Worm (Caenorhabditis elegans) whole organism, L3 larva: ENCODE results near the gene srt-34.

Experiments used
- R02D3.7 ChIP-seq: fragments of 150-350 bp; optimal IDR thresholded peaks from 2 replicates; lab custom pipeline; 2014; ENCODE audit warnings: missing biosample characterization, missing genetic modification characterization
- ZK546.5 ChIP-seq: sonication (generic microtip); optimal IDR thresholded peaks from 2 replicates; lab custom pipeline; 2017; ENCODE audit warnings: missing biosample characterization, missing genetic modification characterization
- aly-2 ChIP-seq: fragments of 150-350 bp; optimal IDR thresholded peaks from 2 replicates; lab custom pipeline; 2014; ENCODE audit warnings: missing biosample characterization, missing genetic modification characterization
- ama-1 ChIP-seq: fragments of 150-350 bp; optimal IDR thresholded peaks from 2 replicates; lab custom pipeline; 2018
- ceh-16 ChIP-seq: sonication (generic microtip); optimal IDR thresholded peaks from 2 replicates; lab custom pipeline; 2017; ENCODE audit warnings: missing biosample characterization, missing genetic modification characterization
- ceh-28 ChIP-seq: fragments of 150-350 bp; optimal IDR thresholded peaks from 2 replicates; lab custom pipeline; 2014; ENCODE audit warnings: missing biosample characterization, missing genetic modification reagents, missing genetic modification characterization
- ceh-82 ChIP-seq: fragments of 150-350 bp; optimal IDR thresholded peaks from 2 replicates; lab custom pipeline; 2014; ENCODE audit warnings: missing biosample characterization, missing genetic modification characterization
- egl-27 ChIP-seq: sonication (generic microtip); optimal IDR thresholded peaks from 4 replicates; lab custom pipeline; 2017; ENCODE audit warnings: missing biosample characterization, missing genetic modification reagents, missing genetic modification characterization
- egl-5 ChIP-seq: fragments of 150-350 bp; optimal IDR thresholded peaks from 2 replicates; lab custom pipeline; 2017; ENCODE audit warnings: missing biosample characterization, missing genetic modification reagents, missing genetic modification characterization, inconsistent platforms
- elt-1 ChIP-seq: fragments of 150-350 bp; optimal IDR thresholded peaks from 2 replicates; lab custom pipeline; 2014; ENCODE audit warnings: missing biosample characterization, missing genetic modification characterization
- elt-2 ChIP-seq: sonication (generic microtip); optimal IDR thresholded peaks from 2 replicates; lab custom pipeline; 2016; ENCODE audit warnings: missing genetic modification reagents, mild to moderate bottlenecking, missing genetic modification characterization, missing compliant biosample characterization
- elt-3 ChIP-seq, 3 experiments: fragments of 150-350 bp in 1 of 3; sonication (generic microtip) in 2 of 3; optimal IDR thresholded peaks; 2 replicates in 2 of 3; 4 replicates in 1 of 3; lab custom pipeline; 2014 to 2017; ENCODE audit warnings: missing biosample characterization in 3 of 3, missing genetic modification characterization in 3 of 3
- fkh-10 ChIP-seq: sonication (generic microtip); optimal IDR thresholded peaks from 2 replicates; lab custom pipeline; 2017; ENCODE audit warnings: missing biosample characterization, missing genetic modification reagents, missing genetic modification characterization
- fkh-2 ChIP-seq: fragments of 150-350 bp; optimal IDR thresholded peaks from 2 replicates; lab custom pipeline; 2014; ENCODE audit warnings: missing biosample characterization, missing genetic modification reagents, missing genetic modification characterization
- fos-1 ChIP-seq: fragments of 150-350 bp; optimal IDR thresholded peaks from 2 replicates; lab custom pipeline; 2014; ENCODE audit warnings: missing biosample characterization, missing genetic modification characterization
- hmg-11 ChIP-seq: sonication (generic microtip); optimal IDR thresholded peaks from 2 replicates; lab custom pipeline; 2016; ENCODE audit warnings: missing genetic modification characterization, missing compliant biosample characterization
- jun-1 ChIP-seq: fragments of 150-350 bp; optimal IDR thresholded peaks from 2 replicates; lab custom pipeline; 2014; ENCODE audit warnings: missing biosample characterization, missing genetic modification reagents, missing genetic modification characterization
- lin-15B ChIP-seq: fragments of 150-350 bp; optimal IDR thresholded peaks from 2 replicates; lab custom pipeline; 2014; ENCODE audit warnings: missing biosample characterization, missing genetic modification characterization
- lin-39 ChIP-seq: fragments of 150-350 bp; optimal IDR thresholded peaks from 2 replicates; lab custom pipeline; 2018; ENCODE audit warnings: missing biosample characterization, missing genetic modification reagents, missing genetic modification characterization
- lsy-12 ChIP-seq: sonication (generic microtip); optimal IDR thresholded peaks from 2 replicates; lab custom pipeline; 2016; ENCODE audit warnings: mild to moderate bottlenecking, missing genetic modification characterization, missing compliant biosample characterization
- nhr-12 ChIP-seq: fragments of 150-350 bp; optimal IDR thresholded peaks from 2 replicates; lab custom pipeline; 2014; ENCODE audit warnings: missing biosample characterization, missing genetic modification characterization
- nhr-23 ChIP-seq: fragments of 150-350 bp; optimal IDR thresholded peaks from 2 replicates; lab custom pipeline; 2014; ENCODE audit warnings: missing biosample characterization, missing genetic modification reagents, missing genetic modification characterization
- nhr-237 ChIP-seq: fragments of 150-350 bp; optimal IDR thresholded peaks from 2 replicates; lab custom pipeline; 2014; ENCODE audit warnings: missing biosample characterization, missing genetic modification characterization
- nhr-25 ChIP-seq: sonication (generic microtip); optimal IDR thresholded peaks from 2 replicates; lab custom pipeline; 2017; ENCODE audit warnings: missing biosample characterization, missing genetic modification characterization
- nhr-28 ChIP-seq: fragments of 150-350 bp; optimal IDR thresholded peaks from 2 replicates; lab custom pipeline; 2014; ENCODE audit warnings: missing biosample characterization, missing genetic modification characterization
- nhr-43 ChIP-seq: sonication (generic microtip); optimal IDR thresholded peaks from 2 replicates; lab custom pipeline; 2016; ENCODE audit warnings: mild to moderate bottlenecking, missing genetic modification characterization, missing compliant biosample characterization; ENCODE audit not compliant: poor library complexity, severe bottlenecking
- nhr-76 ChIP-seq: fragments of 150-350 bp; sonication (generic microtip); optimal IDR thresholded peaks from 5 replicates; lab custom pipeline; 2014; ENCODE audit warnings: missing biosample characterization, missing genetic modification characterization
- nhr-77 ChIP-seq: fragments of 150-350 bp; optimal IDR thresholded peaks from 2 replicates; lab custom pipeline; 2014; ENCODE audit warnings: missing biosample characterization, missing genetic modification characterization
- pha-4 ChIP-seq: fragments of 150-350 bp; optimal IDR thresholded peaks from 2 replicates; lab custom pipeline; 2014; ENCODE audit warnings: missing biosample characterization, missing genetic modification reagents, missing genetic modification characterization
- skn-1 ChIP-seq: fragments of 150-350 bp; optimal IDR thresholded peaks from 2 replicates; lab custom pipeline; 2014; ENCODE audit warnings: missing biosample characterization, missing genetic modification characterization
- tbx-2 ChIP-seq: sonication (generic microtip); optimal IDR thresholded peaks from 2 replicates; lab custom pipeline; 2016; ENCODE audit warnings: mild to moderate bottlenecking, missing genetic modification characterization, missing compliant biosample characterization
- unc-62 ChIP-seq: fragments of 150-350 bp; sonication (generic microtip); optimal IDR thresholded peaks from 4 replicates; lab custom pipeline; 2014; ENCODE audit warnings: missing biosample characterization, missing genetic modification reagents, missing genetic modification characterization
- zag-1 ChIP-seq: fragments of 150-350 bp; optimal IDR thresholded peaks from 2 replicates; lab custom pipeline; 2014; ENCODE audit warnings: missing biosample characterization, missing genetic modification characterization
- ztf-11 ChIP-seq: fragments of 150-350 bp; optimal IDR thresholded peaks from 2 replicates; lab custom pipeline; 2014; ENCODE audit warnings: missing biosample characterization, missing genetic modification characterization

The srt-34 gene

DNA sequence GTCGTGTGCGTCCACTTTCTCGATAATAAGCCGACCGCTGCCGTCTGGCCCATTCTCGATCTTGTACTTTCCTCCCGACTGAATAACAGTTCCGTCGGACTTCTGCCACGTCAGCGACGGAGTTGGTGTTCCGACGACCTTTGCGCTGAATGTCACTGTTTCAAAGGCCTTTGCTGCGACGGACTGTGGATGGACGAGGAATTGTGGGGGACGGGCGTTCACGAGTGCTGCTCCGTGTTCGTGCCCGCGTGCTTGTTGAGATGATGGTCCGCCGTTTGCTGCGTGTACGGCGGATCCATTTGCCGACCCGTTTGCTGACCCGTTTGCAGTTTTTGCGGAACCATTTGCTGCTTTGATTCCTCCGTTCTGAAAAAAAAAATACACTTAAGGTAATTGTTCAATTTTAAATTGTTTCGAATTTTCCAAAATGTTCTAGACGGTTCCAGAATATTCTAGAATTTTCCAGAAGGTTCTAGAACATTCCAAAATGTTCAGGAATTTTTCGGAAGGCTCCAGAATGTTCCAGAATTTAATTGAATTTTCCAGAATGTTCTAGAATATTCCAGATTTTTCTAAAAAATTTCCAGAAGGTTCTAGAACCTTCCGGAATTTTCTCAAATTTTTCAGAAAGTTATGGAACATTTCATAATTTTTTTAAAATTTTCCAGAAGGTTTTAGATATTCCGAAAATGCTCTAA, 18.7 kb downstream of the srt-34 start:
- TF ChIP-seq fkh-10 (GFP tag; lab: Kevin White, UChicago): no peak
- TF ChIP-seq nhr-76 (tag; lab: Kevin White, UChicago): no peak
- no peak for TF ChIP-seq ZK546.5 (tag; lab: Kevin White, UChicago)
- no peak for TF ChIP-seq fos-1
- TF ChIP-seq elt-3 (tag; optimal IDR thresholded peaks at IDR 0.05; lab: Kevin White, UChicago): no peak
- no peak for TF ChIP-seq nhr-237 (tag; lab: Kevin White, UChicago)
- TF ChIP-seq lin-15B: no peak
- no peak for TF ChIP-seq pha-4 (tag; lab: Kevin White, UChicago)

DNA sequence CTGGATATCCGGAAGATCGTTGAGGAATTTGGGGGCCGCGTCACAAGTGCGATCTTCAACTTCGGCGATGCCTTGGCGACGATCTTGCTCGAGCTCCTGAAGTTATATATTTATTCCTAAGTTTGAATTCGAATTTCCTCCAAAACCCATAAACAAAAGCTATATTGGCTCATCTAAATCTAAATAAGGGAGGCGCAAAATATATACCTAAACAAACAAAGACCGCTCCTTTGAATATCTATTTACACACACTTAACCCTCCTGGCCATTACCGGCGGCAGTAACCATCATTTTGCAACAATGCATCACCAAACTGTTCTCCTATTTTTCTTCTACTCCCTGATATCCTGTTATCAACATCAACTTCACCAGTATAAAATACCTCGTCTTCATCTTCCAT, 22.0 kb downstream of the srt-34 start, which contains the start of gene F54E2.2:
F54E2.2 (plus strand) TSS at position 301 of the 400 bp plus-strand sequence.
- no peak for TF ChIP-seq nhr-77 (tag; lab: Kevin White, UChicago)
- no peak for TF ChIP-seq fkh-2 (tag; lab: Kevin White, UChicago)
- no peak for TF ChIP-seq nhr-28
- no peak for TF ChIP-seq nhr-25
- no peak for TF ChIP-seq ztf-11 (tag; lab: Kevin White, UChicago)
- TF ChIP-seq hmg-11 (tag; lab: Kevin White, UChicago): no peak
- no peak for TF ChIP-seq aly-2 (tag; lab: Kevin White, UChicago)
- no peak for TF ChIP-seq ZK546.5 (tag; lab: Kevin White, UChicago)
- TF ChIP-seq ama-1 (lab: Kevin White, UChicago): no peak
- TF ChIP-seq tbx-2 (tag; lab: Kevin White, UChicago): no peak
- no peak for TF ChIP-seq ceh-16 (tag; lab: Kevin White, UChicago)
- TF ChIP-seq, all 47 proteins: peak for 0

DNA sequence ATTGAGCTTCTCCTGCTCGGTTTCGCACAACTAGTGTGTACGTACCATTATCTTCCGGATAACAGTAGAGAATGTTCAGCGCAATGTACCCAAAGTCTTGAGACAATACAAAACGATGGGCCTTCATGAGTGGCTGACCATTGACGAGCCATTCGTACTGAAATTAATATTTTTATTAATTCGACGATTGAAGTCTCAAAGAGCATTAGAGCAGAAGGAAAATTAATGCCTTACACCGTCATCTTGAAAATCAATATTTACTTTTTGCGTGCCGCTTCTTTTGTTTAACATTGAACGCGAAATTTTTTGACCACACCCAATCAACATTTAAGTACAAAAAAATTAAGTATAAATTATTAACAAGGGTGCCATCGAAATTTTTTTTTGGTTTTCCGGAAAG, 25.1 kb downstream of the srt-34 start:
- TF ChIP-seq fkh-10 (GFP tag; lab: Kevin White, UChicago): no peak
- TF ChIP-seq egl-5 (tag; lab: Kevin White, UChicago): no peak
- no peak for TF ChIP-seq pha-4 (tag; lab: Kevin White, UChicago)
- TF ChIP-seq nhr-23 (tag; lab: Kevin White, UChicago): no peak
- TF ChIP-seq fos-1: no peak
- TF ChIP-seq ceh-82: no peak
- no peak for TF ChIP-seq nhr-12 (tag; lab: Kevin White, UChicago)
- TF ChIP-seq nhr-28: no peak
- TF ChIP-seq R02D3.7 (tag; lab: Kevin White, UChicago): no peak
- no peak for TF ChIP-seq nhr-43 (tag; lab: Kevin White, UChicago)
- no peak for TF ChIP-seq ceh-16 (tag; lab: Kevin White, UChicago)
- no peak for TF ChIP-seq tbx-2 (tag; lab: Kevin White, UChicago)
- TF ChIP-seq fkh-2 (tag; lab: Kevin White, UChicago): no peak
- no peak for TF ChIP-seq ZK546.5 (tag; lab: Kevin White, UChicago)
- TF ChIP-seq hmg-11 (tag; lab: Kevin White, UChicago): no peak

DNA sequence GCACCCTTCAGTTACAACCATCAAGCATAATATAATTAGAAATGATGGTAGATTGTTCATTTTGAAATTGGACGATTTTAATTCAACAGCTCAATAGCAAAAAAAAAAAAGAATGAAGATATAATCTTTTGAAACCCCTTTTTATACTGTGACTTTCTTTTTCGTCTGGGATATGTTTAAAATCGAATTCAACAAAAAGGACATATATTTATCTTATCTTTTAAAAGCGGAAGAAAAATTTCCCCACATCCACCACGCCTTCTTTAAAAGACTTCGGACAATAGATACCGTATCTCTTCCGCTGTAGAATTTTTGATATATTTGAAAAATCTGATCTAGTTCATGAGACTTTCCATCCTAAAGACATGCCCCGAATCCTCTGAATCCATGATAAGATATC, 37.2 kb downstream of the srt-34 start, which contains the start of gene R05D8.11:
R05D8.11 (minus strand) TSS at position 101 of the 400 bp plus-strand sequence.
- TF ChIP-seq pha-4 (tag; lab: Kevin White, UChicago) (no peak), nhr-237 (tag; lab: Kevin White, UChicago) (no peak), ceh-16 (tag; lab: Kevin White, UChicago) (no peak), elt-3 (tag; optimal IDR thresholded peaks at IDR 0.05; lab: Kevin White, UChicago) (no peak), skn-1 (tag; lab: Kevin White, UChicago) (no peak), hmg-11 (tag; lab: Kevin White, UChicago) (no peak), ceh-28 (tag; lab: Kevin White, UChicago) (no peak), lin-39 (tag; lab: Kevin White, UChicago) (no peak), elt-1 (tag; lab: Kevin White, UChicago) (no peak), unc-62 (GFP tag; lab: Kevin White, UChicago) (no peak), elt-2 (tag; lab: Kevin White, UChicago) (no peak), fos-1 (no peak), lsy-12 (tag; lab: Kevin White, UChicago) (no peak)

DNA sequence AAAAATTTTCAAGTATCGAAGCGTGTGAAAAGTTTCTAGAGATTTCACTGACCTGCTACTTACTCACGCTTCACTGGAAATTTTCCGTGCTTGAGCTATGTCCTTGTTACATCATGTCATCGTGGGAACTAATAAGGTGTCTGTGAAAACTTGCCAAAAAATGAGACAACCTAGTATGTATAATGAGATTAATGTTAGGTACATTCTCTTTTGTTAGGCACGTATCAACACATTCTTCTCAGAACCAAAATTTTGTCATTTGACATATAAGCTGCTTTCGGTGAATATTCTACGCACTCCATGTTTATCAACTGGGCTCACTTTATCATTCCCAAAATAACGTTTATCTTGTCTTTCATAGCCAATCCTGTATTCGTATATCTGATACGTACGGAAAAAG, 44.0 kb downstream of the srt-34 start, which contains the start of gene srj-18:
srj-18 (plus strand) TSS at position 301 of the 400 bp plus-strand sequence.
- TF ChIP-seq egl-27 (tag; lab: Kevin White, UChicago) (no peak), elt-3 (tag; optimal IDR thresholded peaks at IDR 0.05; lab: Kevin White, UChicago) (no peak), nhr-25 (no peak), zag-1 (tag; lab: Kevin White, UChicago) (no peak), nhr-77 (tag; lab: Kevin White, UChicago) (no peak), lin-15B (no peak), jun-1 (no peak)
- TF ChIP-seq, all 47 proteins: peak for 0
